Fruit fly (Drosophila melanogaster) whole organism, embryonic: ENCODE results near the gene Tsr1.

Source experiments
- Awh ChIP-seq: fragments of 200-800 bp; sonication (Bioruptor generic); IDR thresholded peaks from 2 replicates; pipeline ENCODE4, ENCODE4 v1.3.6; 2022; ENCODE audit warnings: missing biosample characterization, missing genetic modification characterization
- BtbVII ChIP-seq: fragments of 200-800 bp; sonication (Bioruptor generic); optimal IDR thresholded peaks from 3 replicates; lab custom pipeline; 2017; ENCODE audit warnings: missing biosample characterization, mild to moderate bottlenecking, missing genetic modification characterization
- C15 ChIP-seq: fragments of 200-800 bp; sonication (Bioruptor generic); IDR thresholded peaks from 3 replicates; pipeline ENCODE4 v1.3.6; 2022; ENCODE audit warnings: missing biosample characterization, missing genetic modification characterization
- CG10462 ChIP-seq: fragments of 200-800 bp; sonication (Bioruptor generic); optimal IDR thresholded peaks from 2 replicates; lab custom pipeline; 2016; ENCODE audit warnings: missing biosample characterization, missing genetic modification characterization
- CG10543 ChIP-seq: fragments of 200-800 bp; sonication (Bioruptor generic); optimal IDR thresholded peaks from 3 replicates; lab custom pipeline; 2017; ENCODE audit warnings: missing biosample characterization, mild to moderate bottlenecking, missing genetic modification characterization, moderate library complexity
- CG10565 ChIP-seq: fragments of 200-800 bp; sonication (Bioruptor generic); optimal IDR thresholded peaks from 3 replicates; lab custom pipeline; 2016; ENCODE audit warnings: missing biosample characterization, mild to moderate bottlenecking, missing genetic modification characterization
- CG10959 ChIP-seq: fragments of 200-800 bp; sonication (Bioruptor generic); IDR thresholded peaks from 2 replicates; pipeline ENCODE4 v1.3.6; 2022; ENCODE audit warnings: missing biosample characterization, missing genetic modification characterization
- CG13296 ChIP-seq: fragments of 200-800 bp; sonication (Bioruptor generic); optimal IDR thresholded peaks from 3 replicates; lab custom pipeline; 2018; ENCODE audit warnings: missing biosample characterization, mild to moderate bottlenecking, missing genetic modification characterization
- CG14860 ChIP-seq: fragments of 200-800 bp; sonication (Bioruptor generic); IDR thresholded peaks from 3 replicates; pipeline ENCODE4 v1.3.6; 2022; ENCODE audit warnings: missing biosample characterization, missing genetic modification characterization; ENCODE audit not compliant: partially characterized antibody
- CG18599 ChIP-seq: fragments of 200-800 bp; sonication (Bioruptor generic); optimal IDR thresholded peaks from 3 replicates; lab custom pipeline; 2017; ENCODE audit warnings: missing biosample characterization, missing genetic modification characterization, mild to moderate bottlenecking, moderate library complexity, missing genetic modification reagents
- CG2202 ChIP-seq: fragments of 200-800 bp; sonication (Bioruptor generic); optimal IDR thresholded peaks from 2 replicates; lab custom pipeline; 2018; ENCODE audit warnings: missing biosample characterization, mild to moderate bottlenecking, missing genetic modification characterization
- CG2678 ChIP-seq: fragments of 200-800 bp; sonication (Bioruptor generic); optimal IDR thresholded peaks from 3 replicates; lab custom pipeline; 2019; ENCODE audit warnings: missing biosample characterization, mild to moderate bottlenecking, missing genetic modification characterization, moderate library complexity
- CG32532 ChIP-seq: fragments of 200-800 bp; sonication (Bioruptor generic); IDR thresholded peaks from 2 replicates; pipeline ENCODE4 v1.3.6; 2022; ENCODE audit warnings: missing biosample characterization, missing genetic modification characterization
- CG32767 ChIP-seq: fragments of 200-800 bp; sonication (Bioruptor generic); IDR thresholded peaks from 2 replicates; pipeline ENCODE4 v1.3.6; 2022; ENCODE audit warnings: missing biosample characterization, missing genetic modification characterization
- CG4282 ChIP-seq: fragments of 200-800 bp; sonication (Bioruptor generic); optimal IDR thresholded peaks from 2 replicates; lab custom pipeline; 2016; ENCODE audit warnings: missing biosample characterization, missing genetic modification characterization
- CG6683 ChIP-seq: fragments of 200-800 bp; sonication (Bioruptor generic); optimal IDR thresholded peaks from 2 replicates; lab custom pipeline; 2017; ENCODE audit warnings: missing biosample characterization, mild to moderate bottlenecking, missing genetic modification characterization, missing genetic modification reagents
- CG8765 ChIP-seq: fragments of 200-800 bp; sonication (Bioruptor generic); IDR thresholded peaks from 2 replicates; pipeline ENCODE4 v1.3.6; 2022; ENCODE audit warnings: missing biosample characterization, missing genetic modification characterization
- Chrac-16 ChIP-seq: fragments of 200-800 bp; sonication (Bioruptor generic); optimal IDR thresholded peaks from 3 replicates; lab custom pipeline; 2016; ENCODE audit warnings: missing biosample characterization, missing genetic modification characterization
- Dip2 ChIP-seq: fragments of 200-800 bp; sonication (Bioruptor generic); IDR thresholded peaks from 2 replicates; pipeline ENCODE4 v1.3.6; 2022; ENCODE audit warnings: missing biosample characterization, missing genetic modification characterization
- Doc2 ChIP-seq: fragments of 200-800 bp; sonication (Bioruptor generic); IDR thresholded peaks from 2 replicates; pipeline ENCODE4 v1.3.6; 2022; ENCODE audit warnings: missing biosample characterization, missing genetic modification characterization
- Dp ChIP-seq: fragments of 200-800 bp; sonication (Bioruptor generic); optimal IDR thresholded peaks from 2 replicates; lab custom pipeline; 2018; ENCODE audit warnings: missing biosample characterization, mild to moderate bottlenecking, missing genetic modification characterization, moderate library complexity
- ERR ChIP-seq: fragments of 200-800 bp; sonication (Bioruptor generic); optimal IDR thresholded peaks from 2 replicates; lab custom pipeline; 2016; ENCODE audit warnings: missing biosample characterization, missing genetic modification characterization
- HLH4C ChIP-seq: fragments of 200-800 bp; sonication (Bioruptor generic); IDR thresholded peaks from 3 replicates; pipeline ENCODE4 v1.3.6; 2022; ENCODE audit warnings: missing biosample characterization, missing genetic modification characterization; ENCODE audit not compliant: partially characterized antibody
- Hr51 ChIP-seq, 2 experiments: fragments of 200-800 bp; sonication (Bioruptor generic); optimal IDR thresholded peaks; 2 replicates in 1 of 2; 3 replicates in 1 of 2; lab custom pipeline; 2016 to 2018; ENCODE audit warnings: missing biosample characterization in 2 of 2, missing genetic modification characterization in 2 of 2, mild to moderate bottlenecking in 1 of 2, moderate library complexity in 1 of 2
- NFAT ChIP-seq: fragments of 200-800 bp; sonication (Bioruptor generic); IDR thresholded peaks from 2 replicates; pipeline ENCODE4 v1.3.6; 2022; ENCODE audit warnings: missing biosample characterization, missing genetic modification characterization
- PHDP ChIP-seq: fragments of 200-800 bp; sonication (Bioruptor generic); optimal IDR thresholded peaks from 3 replicates; lab custom pipeline; 2018; ENCODE audit warnings: missing biosample characterization, mild to moderate bottlenecking, missing genetic modification characterization, moderate library complexity
- Six4 ChIP-seq: fragments of 200-800 bp; sonication (Bioruptor generic); optimal IDR thresholded peaks from 2 replicates; lab custom pipeline; 2016; ENCODE audit warnings: missing biosample characterization, missing genetic modification characterization
- Xbp1 ChIP-seq: fragments of 200-800 bp; sonication (Bioruptor generic); optimal IDR thresholded peaks from 3 replicates; lab custom pipeline; 2016; ENCODE audit warnings: missing biosample characterization, mild to moderate bottlenecking, missing genetic modification characterization
- amos ChIP-seq: fragments of 200-800 bp; sonication (Bioruptor generic); IDR thresholded peaks from 2 replicates; pipeline ENCODE4 v1.3.6; 2022; ENCODE audit warnings: missing biosample characterization, missing genetic modification characterization; ENCODE audit not compliant: partially characterized antibody
- ash1 ChIP-seq: fragments of 200-800 bp; sonication (Bioruptor generic); optimal IDR thresholded peaks from 2 replicates; lab custom pipeline; 2018; ENCODE audit warnings: missing biosample characterization, mild to moderate bottlenecking, missing genetic modification characterization
- bbx ChIP-seq: fragments of 200-800 bp; sonication (Bioruptor generic); IDR thresholded peaks from 2 replicates; pipeline ENCODE4 v1.3.6; 2022; ENCODE audit warnings: missing biosample characterization, missing genetic modification characterization; ENCODE audit not compliant: partially characterized antibody
- chinmo ChIP-seq: fragments of 200-800 bp; sonication (Bioruptor generic); IDR thresholded peaks from 4 replicates; pipeline ENCODE4 v1.3.6; 2022; ENCODE audit warnings: missing biosample characterization, missing genetic modification characterization; ENCODE audit not compliant: partially characterized antibody
- crc ChIP-seq: fragments of 200-800 bp; sonication (Bioruptor generic); optimal IDR thresholded peaks from 2 replicates; lab custom pipeline; 2016; ENCODE audit warnings: missing biosample characterization, missing genetic modification characterization
- crol ChIP-seq: fragments of 200-800 bp; sonication (Bioruptor generic); IDR thresholded peaks from 2 replicates; pipeline ENCODE4 v1.3.6; 2022; ENCODE audit warnings: missing biosample characterization, missing genetic modification characterization
- danr ChIP-seq: fragments of 200-800 bp; sonication (Bioruptor generic); IDR thresholded peaks from 2 replicates; pipeline ENCODE4 v1.3.6; 2022; ENCODE audit warnings: missing biosample characterization, missing genetic modification characterization
- dimm ChIP-seq: fragments of 200-800 bp; sonication (Bioruptor generic); IDR thresholded peaks from 2 replicates; pipeline ENCODE4 v1.3.6; 2022; ENCODE audit warnings: missing biosample characterization, missing genetic modification characterization
- fd3F ChIP-seq: fragments of 200-800 bp; sonication (Bioruptor generic); optimal IDR thresholded peaks from 2 replicates; lab custom pipeline; 2018; ENCODE audit warnings: missing biosample characterization, mild to moderate bottlenecking, missing genetic modification characterization, moderate library complexity
- hth ChIP-seq: fragments of >200 bp; optimal IDR thresholded peaks from 2 replicates; lab custom pipeline; 2017; ENCODE audit warnings: inconsistent platforms
- otp ChIP-seq: fragments of 200-800 bp; sonication (Bioruptor generic); IDR thresholded peaks from 3 replicates; pipeline ENCODE4, ENCODE4 v1.3.6; 2022; ENCODE audit warnings: missing biosample characterization, missing genetic modification characterization
- repo ChIP-seq: fragments of 200-800 bp; sonication (Bioruptor generic); optimal IDR thresholded peaks from 2 replicates; lab custom pipeline; 2016; ENCODE audit warnings: missing biosample characterization, missing genetic modification characterization
- schlank ChIP-seq: fragments of 200-800 bp; sonication (Bioruptor generic); optimal IDR thresholded peaks from 2 replicates; lab custom pipeline; 2018; ENCODE audit warnings: missing biosample characterization, mild to moderate bottlenecking, missing genetic modification characterization
- slp2 ChIP-seq: fragments of 200-800 bp; sonication (Bioruptor generic); optimal IDR thresholded peaks from 2 replicates; lab custom pipeline; 2016; ENCODE audit warnings: missing biosample characterization, missing genetic modification characterization
- so ChIP-seq: fragments of 200-800 bp; sonication (Bioruptor generic); IDR thresholded peaks from 3 replicates; pipeline ENCODE4 v1.3.6; 2022; ENCODE audit warnings: missing biosample characterization, missing genetic modification characterization
- stc ChIP-seq: fragments of 200-800 bp; sonication (Bioruptor generic); IDR thresholded peaks from 2 replicates; pipeline ENCODE4 v1.3.6; 2022; ENCODE audit warnings: missing biosample characterization, missing genetic modification characterization
- unc-4 ChIP-seq: fragments of 200-800 bp; sonication (Bioruptor generic); IDR thresholded peaks from 2 replicates; pipeline ENCODE4 v1.3.6; 2022; ENCODE audit warnings: missing biosample characterization, missing genetic modification characterization; ENCODE audit not compliant: partially characterized antibody

Gene Tsr1

dm6 chr3L:21317416-21318259 is 17.4 kb upstream of the Tsr1 start, which contains the start of gene Pc (continued):
- TF ChIP-seq NFAT (GFP tag; lab: Robert Waterston, UW) (no peak), CG10543 (no peak), danr (GFP tag; lab: Robert Waterston, UW) (no peak), Dp (GFP tag; lab: Kevin White, UChicago) (peak; percentile 66), Chrac-16 (GFP tag; lab: Kevin White, UChicago) (no peak), schlank (tag; lab: Kevin White, UChicago) (no peak), CG8765 (GFP tag; lab: Robert Waterston, UW) (no peak), C15 (no peak), CG18599 (GFP tag; lab: Kevin White, UChicago) (no peak), CG6683 (GFP tag; lab: Kevin White, UChicago) (no peak), CG2202 (no peak), Six4 (GFP tag; lab: Kevin White, UChicago) (no peak), CG13296 (GFP tag; lab: Kevin White, UChicago) (no peak), CG10959 (GFP tag; lab: Robert Waterston, UW) (no peak), dimm (GFP tag; lab: Robert Waterston, UW) (no peak), fd3F (GFP tag; lab: Kevin White, UChicago) (no peak), Awh (no peak), HLH4C (GFP tag; lab: Robert Waterston, UW) (peak; percentile 86), bbx (GFP tag; lab: Robert Waterston, UW) (peak; percentile 88), slp2 (peak; percentile 16), Dip2 (no peak), CG32767 (no peak), Doc2 (GFP tag; lab: Robert Waterston, UW) (no peak), amos (GFP tag; lab: Robert Waterston, UW) (peak; percentile 92), crc (GFP tag; lab: Kevin White, UChicago) (no peak), Xbp1 (peak; percentile 10), otp (GFP tag; lab: Robert Waterston, UW) (no peak), crol (GFP tag; lab: Robert Waterston, UW) (no peak), CG14860 (GFP tag; lab: Robert Waterston, UW) (peak; percentile 67; the same call in 2 of the 3 replicates), BtbVII (GFP tag; lab: Kevin White, UChicago) (no peak), CG10565 (GFP tag; lab: Kevin White, UChicago) (no peak), hth (lab: Kevin White, UChicago) (no peak), CG2678 (tag; lab: Kevin White, UChicago) (no peak), ash1 (no peak), stc (GFP tag; lab: Robert Waterston, UW) (no peak), repo (GFP tag; lab: Kevin White, UChicago) (no peak), ERR (no peak), CG4282 (GFP tag; lab: Kevin White, UChicago) (peak; percentile 40), Hr51 (GFP tag; optimal IDR thresholded peaks at IDR 0.05; lab: Kevin White, UChicago) (peak in 1 of 2 experiments; percentile 44), unc-4 (GFP tag; lab: Robert Waterston, UW) (peak; percentile 86), CG32532 (no peak), PHDP (tag; lab: Kevin White, UChicago) (no peak), chinmo (GFP tag; lab: Robert Waterston, UW) (peak; percentile 77; the same call in 1 of the 4 replicates), so (GFP tag; lab: Robert Waterston, UW) (no peak), CG10462 (GFP tag; lab: Kevin White, UChicago) (no peak)
